Worm (Caenorhabditis elegans) whole organism, L1 larva: ENCODE data around the gene C42C1.8.

ENCODE experiments used
- C04F5.9 ChIP-seq: sonication (generic microtip); optimal IDR thresholded peaks from 2 replicates; lab custom pipeline; 2016; ENCODE audit warnings: missing genetic modification characterization, missing compliant biosample characterization
- alr-1 ChIP-seq: fragments of 200-800 bp; sonication (Bioruptor generic); optimal IDR thresholded peaks from 2 replicates; lab custom pipeline; 2018; ENCODE audit warnings: borderline replicate concordance, mild to moderate bottlenecking, missing genetic modification characterization, missing compliant biosample characterization
- ama-1 ChIP-seq: fragments of 150-350 bp; optimal IDR thresholded peaks from 2 replicates; lab custom pipeline; 2014
- ceh-88 ChIP-seq: fragments of 200-800 bp; sonication (Bioruptor generic); IDR thresholded peaks from 2 replicates; pipeline ENCODE4 v1.3.6; 2022; ENCODE audit warnings: missing genetic modification characterization, missing compliant biosample characterization
- ceh-90 ChIP-seq: sonication (generic microtip); optimal IDR thresholded peaks from 2 replicates; lab custom pipeline; 2016; ENCODE audit warnings: missing genetic modification characterization, missing compliant biosample characterization
- egl-27 ChIP-seq, 2 experiments: fragments of 150-350 bp in 1 of 2; sonication (generic microtip); optimal IDR thresholded peaks; 3 replicates each; lab custom pipeline; 2017 to 2018; ENCODE audit warnings: missing biosample characterization in 2 of 2, missing genetic modification characterization in 2 of 2, missing genetic modification reagents in 2 of 2
- lsy-2 ChIP-seq, 2 experiments: fragments of 150-350 bp; optimal IDR thresholded peaks; 2 replicates each; lab custom pipeline; 2014; ENCODE audit warnings: missing biosample characterization in 2 of 2, missing genetic modification characterization in 2 of 2
- mep-1 ChIP-seq: fragments of 150-350 bp; optimal IDR thresholded peaks from 2 replicates; lab custom pipeline; 2014; ENCODE audit warnings: missing biosample characterization, missing genetic modification characterization
- sox-4 ChIP-seq: sonication (generic microtip); optimal IDR thresholded peaks from 2 replicates; lab custom pipeline; 2016; ENCODE audit warnings: missing genetic modification characterization, missing compliant biosample characterization
- swsn-7 ChIP-seq: sonication (generic microtip); optimal IDR thresholded peaks from 2 replicates; lab custom pipeline; 2016; ENCODE audit warnings: missing genetic modification characterization, missing compliant biosample characterization
- zag-1 ChIP-seq: fragments of 150-350 bp; optimal IDR thresholded peaks from 2 replicates; lab custom pipeline; 2014; ENCODE audit warnings: missing biosample characterization, missing genetic modification characterization
- zip-4 ChIP-seq: fragments of 200-800 bp; sonication (Bioruptor generic); optimal IDR thresholded peaks from 2 replicates; lab custom pipeline; 2018; ENCODE audit warnings: mild to moderate bottlenecking, missing genetic modification characterization, moderate library complexity, missing compliant biosample characterization

DNA sequence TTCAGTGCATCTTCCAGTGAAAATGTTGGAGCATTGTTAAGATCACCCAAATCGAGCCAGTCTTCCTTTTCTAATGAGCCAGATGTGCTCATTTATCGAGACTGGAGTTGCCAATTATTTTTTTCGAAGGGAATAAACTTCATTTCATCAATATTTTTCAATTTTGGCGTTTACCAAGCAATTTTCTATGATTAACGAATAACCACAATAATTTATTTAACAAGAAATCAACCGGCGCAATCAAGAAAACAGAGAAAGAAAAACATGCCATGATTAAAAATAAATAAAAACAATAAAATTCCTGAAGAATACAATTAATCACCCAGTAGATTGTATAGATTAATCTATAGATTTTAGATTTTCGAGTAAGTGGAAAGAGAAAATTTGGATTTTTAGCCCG, 15.0 kb upstream of the C42C1.8 start, which contains the start of gene vps-8:
- TF ChIP-seq swsn-7 (tag; lab: Kevin White, UChicago) = no peak
- TF ChIP-seq zag-1 (tag; lab: Kevin White, UChicago) = no peak
- TF ChIP-seq lsy-2 (tag; optimal IDR thresholded peaks at IDR 0.05; lab: Kevin White, UChicago) = no peak
- TF ChIP-seq ama-1 (lab: Kevin White, UChicago) = no peak
- no peak for TF ChIP-seq ceh-88 (GFP tag; lab: Robert Waterston, UW)
- TF ChIP-seq sox-4 = no peak
- TF ChIP-seq mep-1 (tag; lab: Kevin White, UChicago) = no peak
- no peak for TF ChIP-seq egl-27 (tag; optimal IDR thresholded peaks at IDR 0.05; lab: Kevin White, UChicago)
- TF ChIP-seq C04F5.9 = no peak
- no peak for TF ChIP-seq alr-1 (tag; lab: Kevin White, UChicago)
- no peak for TF ChIP-seq zip-4 (GFP tag; lab: Kevin White, UChicago)
- no peak for TF ChIP-seq ceh-90 (tag; lab: Kevin White, UChicago)
